Fruit fly (Drosophila melanogaster) whole organism, embryonic: ENCODE measurements around the gene CG14440.

Experiments
- ATbp ChIP-seq: fragments of 200-800 bp; sonication (Bioruptor generic); optimal IDR thresholded peaks from 2 replicates; lab custom pipeline; 2017; ENCODE audit warnings: missing biosample characterization, mild to moderate bottlenecking, missing genetic modification characterization, missing genetic modification reagents
- Aef1 ChIP-seq: fragments of 200-800 bp; sonication (Bioruptor generic); IDR thresholded peaks from 3 replicates; pipeline ENCODE4 v1.3.6; 2022; ENCODE audit warnings: missing biosample characterization, missing genetic modification characterization
- CG10979 ChIP-seq: fragments of 200-800 bp; sonication (Bioruptor generic); optimal IDR thresholded peaks from 2 replicates; lab custom pipeline; 2018; ENCODE audit warnings: missing biosample characterization, mild to moderate bottlenecking, missing genetic modification characterization, moderate library complexity
- CG13287 ChIP-seq: fragments of 200-800 bp; sonication (Bioruptor generic); IDR thresholded peaks from 2 replicates; pipeline ENCODE4 v1.3.6; 2022; ENCODE audit warnings: missing biosample characterization, missing genetic modification characterization; ENCODE audit not compliant: partially characterized antibody
- CG13424 ChIP-seq: fragments of 200-800 bp; sonication (Bioruptor generic); optimal IDR thresholded peaks from 2 replicates; lab custom pipeline; 2019; ENCODE audit warnings: missing biosample characterization, mild to moderate bottlenecking, missing genetic modification characterization, moderate library complexity
- CG14441 ChIP-seq: fragments of 200-800 bp; sonication (Bioruptor generic); IDR thresholded peaks from 2 replicates; pipeline ENCODE4 v1.3.6; 2022; ENCODE audit warnings: missing biosample characterization, missing genetic modification characterization
- CG15514 ChIP-seq: fragments of 200-800 bp; sonication (Bioruptor generic); optimal IDR thresholded peaks from 3 replicates; lab custom pipeline; 2017; ENCODE audit warnings: missing biosample characterization, missing genetic modification characterization, mild to moderate bottlenecking, moderate library complexity, missing genetic modification reagents
- CG15601 ChIP-seq: fragments of 200-800 bp; sonication (Bioruptor generic); optimal IDR thresholded peaks from 3 replicates; lab custom pipeline; 2019; ENCODE audit warnings: missing biosample characterization, mild to moderate bottlenecking, missing genetic modification characterization, moderate library complexity
- CG17186 ChIP-seq: fragments of 200-800 bp; sonication (Bioruptor generic); optimal IDR thresholded peaks from 3 replicates; lab custom pipeline; 2017; ENCODE audit warnings: missing biosample characterization, missing genetic modification reagents, missing genetic modification characterization
- CG17328 ChIP-seq: fragments of 200-800 bp; sonication (Bioruptor generic); IDR thresholded peaks from 2 replicates; pipeline ENCODE4 v1.3.6; 2022; ENCODE audit warnings: missing biosample characterization, missing genetic modification characterization
- CG17359 ChIP-seq: fragments of 200-800 bp; sonication (Bioruptor generic); optimal IDR thresholded peaks from 3 replicates; lab custom pipeline; 2018; ENCODE audit warnings: missing biosample characterization, mild to moderate bottlenecking, missing genetic modification characterization, moderate library complexity
- CG18476 ChIP-seq: fragments of 200-800 bp; sonication (Bioruptor generic); optimal IDR thresholded peaks from 2 replicates; lab custom pipeline; 2016; ENCODE audit warnings: missing biosample characterization, mild to moderate bottlenecking, missing genetic modification characterization
- CG2129 ChIP-seq: fragments of 200-800 bp; sonication (Bioruptor generic); IDR thresholded peaks from 2 replicates; pipeline ENCODE4 v1.3.6; 2022; ENCODE audit warnings: missing biosample characterization, missing genetic modification characterization; ENCODE audit not compliant: partially characterized antibody
- CG2199 ChIP-seq: fragments of 200-800 bp; sonication (Bioruptor generic); IDR thresholded peaks from 3 replicates; pipeline ENCODE4 v1.3.6; 2022; ENCODE audit warnings: missing biosample characterization, missing genetic modification characterization
- CG2889 ChIP-seq: fragments of 200-800 bp; sonication (Bioruptor generic); IDR thresholded peaks from 3 replicates; pipeline ENCODE4 v1.3.6; 2022; ENCODE audit warnings: missing biosample characterization, missing genetic modification characterization
- CG33213 ChIP-seq: fragments of 200-800 bp; sonication (Bioruptor generic); optimal IDR thresholded peaks from 3 replicates; lab custom pipeline; 2016; ENCODE audit warnings: missing biosample characterization, missing genetic modification characterization
- CG33557 ChIP-seq: fragments of 200-800 bp; sonication (Bioruptor generic); optimal IDR thresholded peaks from 2 replicates; lab custom pipeline; 2019; ENCODE audit warnings: missing biosample characterization, mild to moderate bottlenecking, missing genetic modification characterization, moderate library complexity
- CG5953 ChIP-seq: fragments of 200-800 bp; sonication (Bioruptor generic); IDR thresholded peaks from 2 replicates; pipeline ENCODE4 v1.3.6; 2022; ENCODE audit warnings: missing biosample characterization, missing genetic modification characterization
- CG6791 ChIP-seq: fragments of 200-800 bp; sonication (Bioruptor generic); IDR thresholded peaks from 3 replicates; pipeline ENCODE4 v1.3.6; 2022; ENCODE audit warnings: missing biosample characterization, missing genetic modification characterization; ENCODE audit not compliant: partially characterized antibody
- CG8478 ChIP-seq: fragments of >200 bp; optimal IDR thresholded peaks from 2 replicates; lab custom pipeline; 2018
- Eip74EF ChIP-seq, 2 experiments: fragments of 200-800 bp in 1 of 2; fragments of >200 bp in 1 of 2; sonication (Bioruptor generic) in 1 of 2; optimal IDR thresholded peaks; 2 replicates each; lab custom pipeline; 2017 to 2019; ENCODE audit warnings: missing biosample characterization in 2 of 2, missing genetic modification characterization in 2 of 2, mild to moderate bottlenecking in 1 of 2, moderate library complexity in 1 of 2
- Ets97D ChIP-seq: fragments of 200-800 bp; sonication (Bioruptor generic); optimal IDR thresholded peaks from 3 replicates; lab custom pipeline; 2016; ENCODE audit warnings: missing biosample characterization, missing genetic modification characterization
- GATAe ChIP-seq: fragments of 200-800 bp; sonication (Bioruptor generic); conservative IDR thresholded peaks from 2 replicates; pipeline ENCODE4 v1.3.6; 2022; ENCODE audit warnings: missing biosample characterization, missing genetic modification characterization
- H15 ChIP-seq: fragments of 200-800 bp; sonication (Bioruptor generic); IDR thresholded peaks from 3 replicates; pipeline ENCODE4 v1.3.6; 2022; ENCODE audit warnings: missing biosample characterization, missing genetic modification characterization
- Hr51 ChIP-seq, 2 experiments: fragments of 200-800 bp; sonication (Bioruptor generic); optimal IDR thresholded peaks; 2 replicates in 1 of 2; 3 replicates in 1 of 2; lab custom pipeline; 2016 to 2018; ENCODE audit warnings: missing biosample characterization in 2 of 2, missing genetic modification characterization in 2 of 2, mild to moderate bottlenecking in 1 of 2, moderate library complexity in 1 of 2
- Oli ChIP-seq: fragments of 200-800 bp; sonication (Bioruptor generic); optimal IDR thresholded peaks from 2 replicates; lab custom pipeline; 2018; ENCODE audit warnings: missing biosample characterization, mild to moderate bottlenecking, missing genetic modification characterization, moderate library complexity
- Optix ChIP-seq: fragments of 200-800 bp; sonication (Bioruptor generic); IDR thresholded peaks from 3 replicates; pipeline ENCODE4 v1.3.6; 2022; ENCODE audit warnings: missing biosample characterization, missing genetic modification characterization
- ac ChIP-seq: fragments of 200-800 bp; sonication (Bioruptor generic); optimal IDR thresholded peaks from 3 replicates; lab custom pipeline; 2017; ENCODE audit warnings: missing biosample characterization, mild to moderate bottlenecking, missing genetic modification characterization
- al ChIP-seq: fragments of 200-800 bp; sonication (Bioruptor generic); IDR thresholded peaks from 2 replicates; pipeline ENCODE4 v1.3.6; 2022; ENCODE audit warnings: missing biosample characterization, missing genetic modification characterization
- chinmo ChIP-seq: fragments of 200-800 bp; sonication (Bioruptor generic); IDR thresholded peaks from 4 replicates; pipeline ENCODE4 v1.3.6; 2022; ENCODE audit warnings: missing biosample characterization, missing genetic modification characterization; ENCODE audit not compliant: partially characterized antibody
- dan ChIP-seq: fragments of 200-800 bp; sonication (Bioruptor generic); IDR thresholded peaks from 2 replicates; pipeline ENCODE4 v1.3.6; 2022; ENCODE audit warnings: missing biosample characterization, missing genetic modification characterization
- esg ChIP-seq: fragments of 200-800 bp; sonication (Bioruptor generic); conservative IDR thresholded peaks from 2 replicates; pipeline ENCODE4 v1.3.6; 2022; ENCODE audit warnings: missing biosample characterization, missing genetic modification characterization
- fd3F ChIP-seq: fragments of 200-800 bp; sonication (Bioruptor generic); optimal IDR thresholded peaks from 2 replicates; lab custom pipeline; 2018; ENCODE audit warnings: missing biosample characterization, mild to moderate bottlenecking, missing genetic modification characterization, moderate library complexity
- ham ChIP-seq: fragments of 200-800 bp; sonication (Bioruptor generic); IDR thresholded peaks from 2 replicates; pipeline ENCODE4 v1.3.6; 2022; ENCODE audit warnings: missing biosample characterization, missing genetic modification characterization
- hth ChIP-seq: fragments of >200 bp; optimal IDR thresholded peaks from 2 replicates; lab custom pipeline; 2017; ENCODE audit warnings: inconsistent platforms
- kay ChIP-seq: fragments of 200-800 bp; sonication (Bioruptor generic); optimal IDR thresholded peaks from 2 replicates; lab custom pipeline; 2016; ENCODE audit warnings: missing biosample characterization, missing genetic modification characterization
- lab ChIP-seq: fragments of 200-800 bp; sonication (Bioruptor generic); optimal IDR thresholded peaks from 3 replicates; lab custom pipeline; 2017; ENCODE audit warnings: missing biosample characterization, missing genetic modification characterization, mild to moderate bottlenecking, moderate library complexity, missing genetic modification reagents
- mirr ChIP-seq: fragments of 200-800 bp; sonication (Bioruptor generic); optimal IDR thresholded peaks from 3 replicates; lab custom pipeline; 2018; ENCODE audit warnings: missing biosample characterization, mild to moderate bottlenecking, missing genetic modification characterization
- nmo ChIP-seq: fragments of 200-800 bp; sonication (Bioruptor generic); optimal IDR thresholded peaks from 2 replicates; lab custom pipeline; 2018; ENCODE audit warnings: missing biosample characterization, mild to moderate bottlenecking, missing genetic modification characterization, moderate library complexity
- otp ChIP-seq: fragments of 200-800 bp; sonication (Bioruptor generic); IDR thresholded peaks from 3 replicates; pipeline ENCODE4, ENCODE4 v1.3.6; 2022; ENCODE audit warnings: missing biosample characterization, missing genetic modification characterization
- pita ChIP-seq: fragments of 200-800 bp; sonication (Bioruptor generic); optimal IDR thresholded peaks from 2 replicates; lab custom pipeline; 2017; ENCODE audit warnings: missing biosample characterization, mild to moderate bottlenecking, missing genetic modification characterization
- prd ChIP-seq, 3 experiments: fragments of >200 bp in 2 of 3; fragments of 200-800 bp in 1 of 3; sonication (Bioruptor generic) in 1 of 3; optimal IDR thresholded peaks in 2 of 3; IDR thresholded peaks in 1 of 3; 2 replicates in 2 of 3; 3 replicates in 1 of 3; pipeline versions ENCODE4 v1.3.6 to Lab custom; 2017 to 2022; ENCODE audit warnings: missing biosample characterization in 1 of 3, missing genetic modification characterization in 1 of 3
- sens ChIP-seq: fragments of 200-800 bp; sonication (Bioruptor generic); peaks from one replicate; lab custom pipeline; 2016; ENCODE audit warnings: missing biosample characterization, missing genetic modification characterization
- sim ChIP-seq: fragments of 200-800 bp; sonication (Bioruptor generic); IDR thresholded peaks from 2 replicates; pipeline ENCODE4 v1.3.6; 2022; ENCODE audit warnings: missing biosample characterization, missing genetic modification characterization
- sna ChIP-seq: fragments of 200-800 bp; sonication (Bioruptor generic); IDR thresholded peaks from 2 replicates; pipeline ENCODE4 v1.3.6; 2022; ENCODE audit warnings: missing biosample characterization, missing genetic modification characterization; ENCODE audit not compliant: partially characterized antibody
- so ChIP-seq: fragments of 200-800 bp; sonication (Bioruptor generic); IDR thresholded peaks from 3 replicates; pipeline ENCODE4 v1.3.6; 2022; ENCODE audit warnings: missing biosample characterization, missing genetic modification characterization
- tio ChIP-seq: fragments of 200-800 bp; sonication (Bioruptor generic); optimal IDR thresholded peaks from 2 replicates; lab custom pipeline; 2017; ENCODE audit warnings: missing biosample characterization, missing genetic modification characterization, inconsistent platforms
- trh ChIP-seq: fragments of 200-800 bp; sonication (Bioruptor generic); optimal IDR thresholded peaks from 2 replicates; lab custom pipeline; 2016; ENCODE audit warnings: missing biosample characterization, missing genetic modification characterization
- unc-4 ChIP-seq: fragments of 200-800 bp; sonication (Bioruptor generic); IDR thresholded peaks from 2 replicates; pipeline ENCODE4 v1.3.6; 2022; ENCODE audit warnings: missing biosample characterization, missing genetic modification characterization; ENCODE audit not compliant: partially characterized antibody
- vnd ChIP-seq: fragments of 200-800 bp; sonication (Bioruptor generic); IDR thresholded peaks from 3 replicates; pipeline ENCODE4 v1.3.6; 2022; ENCODE audit warnings: missing biosample characterization, missing genetic modification characterization; ENCODE audit not compliant: partially characterized antibody

CG14440 gene

DNA sequence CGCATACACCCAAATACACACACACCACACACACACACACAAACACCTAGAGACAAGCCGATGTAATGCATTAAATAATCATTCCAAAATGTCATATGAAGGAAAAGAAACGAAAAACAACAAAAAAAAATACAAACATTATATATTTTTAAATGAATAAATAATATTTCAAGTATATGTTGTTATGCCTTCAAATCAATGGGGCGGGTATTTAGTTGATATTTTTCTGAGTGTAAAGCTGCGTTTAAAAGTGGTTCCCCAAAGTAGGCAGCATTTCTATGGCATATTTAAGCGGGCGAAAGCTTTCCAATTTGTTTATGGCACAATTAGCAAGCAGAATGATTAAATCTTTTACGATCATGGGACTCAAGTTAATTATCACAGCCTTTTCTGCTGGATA lies 20.9 kb upstream of the CG14440 start (continued):
- TF ChIP-seq ATbp (peak; percentile 3), lab (GFP tag; lab: Kevin White, UChicago) (peak; percentile 48), dan (no peak), CG33213 (no peak), pita (GFP tag; lab: Kevin White, UChicago) (no peak), vnd (GFP tag; lab: Robert Waterston, UW) (no peak), al (GFP tag; lab: Robert Waterston, UW) (0 out of 2 replicates have a peak, but pooled peaks have one; percentile 21), Eip74EF (GFP tag; optimal IDR thresholded peaks at IDR 0.05; lab: Kevin White, UChicago) (no peak), CG2199 (no peak), CG17328 (GFP tag; lab: Robert Waterston, UW) (no peak), ham (GFP tag; lab: Robert Waterston, UW) (no peak), tio (no peak), CG13424 (no peak), chinmo (no peak), CG6791 (GFP tag; lab: Robert Waterston, UW) (no peak), so (GFP tag; lab: Robert Waterston, UW) (no peak), sna (GFP tag; lab: Robert Waterston, UW) (no peak), ac (GFP tag; lab: Kevin White, UChicago) (no peak), Aef1 (0 out of 3 replicates have a peak, but pooled peaks have one; percentile 14), H15 (GFP tag; lab: Robert Waterston, UW) (no peak), CG8478 (lab: Kevin White, UChicago) (no peak), nmo (GFP tag; lab: Kevin White, UChicago) (no peak), kay (GFP tag; lab: Kevin White, UChicago) (no peak), trh (GFP tag; lab: Kevin White, UChicago) (no peak), prd (optimal IDR thresholded peaks at IDR 0.05; lab: Kevin White, UChicago) (no peak), prd (GFP tag; IDR thresholded peaks at IDR 0.05; lab: Robert Waterston, UW) (no peak), CG15601 (tag; lab: Kevin White, UChicago) (no peak), Optix (no peak), mirr (GFP tag; lab: Kevin White, UChicago) (no peak), CG5953 (no peak), CG10979 (tag; lab: Kevin White, UChicago) (peak; percentile 5), CG13287 (no peak), hth (lab: Kevin White, UChicago) (no peak), CG17359 (tag; lab: Kevin White, UChicago) (peak; percentile 47), unc-4 (GFP tag; lab: Robert Waterston, UW) (no peak), CG33557 (GFP tag; lab: Kevin White, UChicago) (no peak), CG2129 (GFP tag; lab: Robert Waterston, UW) (no peak), CG18476 (no peak), sim (GFP tag; lab: Robert Waterston, UW) (0 out of 2 replicates have a peak, but pooled peaks have one; percentile 29), sens (no peak), CG15514 (GFP tag; lab: Kevin White, UChicago) (peak; percentile 4), GATAe (no peak), esg (GFP tag; lab: Robert Waterston, UW) (no peak), Ets97D (GFP tag; lab: Kevin White, UChicago) (no peak), CG17186 (GFP tag; lab: Kevin White, UChicago) (no peak), Hr51 (GFP tag; optimal IDR thresholded peaks at IDR 0.05; lab: Kevin White, UChicago) (peak in 1 of 2 experiments; percentile 27), Oli (no peak), otp (GFP tag; lab: Robert Waterston, UW) (no peak), CG2889 (GFP tag; lab: Robert Waterston, UW) (no peak), CG14441 (GFP tag; lab: Robert Waterston, UW) (peak; percentile 48; the same call in 1 of the 2 replicates), fd3F (GFP tag; lab: Kevin White, UChicago) (no peak)
